Worm (Caenorhabditis elegans): Measurements from ENCODE around the gene Y43F8C.15.
"Not testable (repeated sequence)": the region's sequence is repeated elsewhere in the genome, so short reads cannot be mapped to it uniquely, and the experiment has no call there.

Y43F8C.15 gene

ce11 chrV:19710514-19710913 is at the start of gene Y43F8C.15:
Gene Y43F8C.15 (minus strand): TSS chrV:19710614.
- not testable (repeated sequence) for TF ChIP-seq fos-1, ceh-9, elt-1 (tag; optimal IDR thresholded peaks at IDR 0.05)

- TF ChIP-seq skn-1 (tag; optimal IDR thresholded peaks at IDR 0.05): no peak
- TF ChIP-seq eor-1 (tag; optimal IDR thresholded peaks at IDR 0.05): no peak
- no peak for TF ChIP-seq egl-27 (tag; optimal IDR thresholded peaks at IDR 0.05)
- TF ChIP-seq jun-1 (tag; optimal IDR thresholded peaks at IDR 0.05): no peak
- no peak for TF ChIP-seq nhr-43 (tag; optimal IDR thresholded peaks at IDR 0.05; ENCODE audit: poor library complexity, severe bottlenecking)
- TF ChIP-seq mdl-1 (tag; optimal IDR thresholded peaks at IDR 0.05): no peak
- no peak for TF ChIP-seq nhr-237 (tag; optimal IDR thresholded peaks at IDR 0.05)
- TF ChIP-seq elt-1 (tag; optimal IDR thresholded peaks at IDR 0.05): no peak
- TF ChIP-seq ceh-82 (tag; optimal IDR thresholded peaks at IDR 0.05): no peak
- no peak for TF ChIP-seq elt-2 (tag; optimal IDR thresholded peaks at IDR 0.05)
- TF ChIP-seq ama-1 (optimal IDR thresholded peaks at IDR 0.05): no peak
- TF ChIP-seq mml-1 (tag; optimal IDR thresholded peaks at IDR 0.05): no peak
- no peak for TF ChIP-seq ceh-9 (tag; optimal IDR thresholded peaks at IDR 0.05)
Observed at ce11 chrV:19759282-19759681, 48.9 kb upstream of the Y43F8C.15 start.

DNA sequence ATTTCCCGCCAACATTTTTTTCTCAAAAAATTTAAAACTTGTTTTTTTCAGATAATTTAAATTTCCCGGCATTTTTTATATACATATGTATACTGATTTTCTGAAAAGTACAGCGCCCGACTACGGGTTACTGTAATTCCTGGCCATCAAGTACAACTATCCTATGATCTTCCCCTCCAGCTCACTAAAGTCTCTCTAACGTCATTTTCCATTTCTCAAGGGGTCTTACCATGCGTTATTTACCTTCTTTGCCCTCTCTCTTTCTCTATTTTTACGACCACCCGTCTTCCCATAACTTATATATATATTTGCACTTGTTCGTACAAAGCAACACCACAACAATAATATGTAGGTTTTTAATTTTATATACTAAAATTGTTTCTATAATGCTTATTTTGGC is 45.8 kb upstream of the Y43F8C.15 start, which contains the start of gene W04E12.9:
W04E12.9 (plus strand) TSS at position 301 of the 400 bp plus-strand sequence.
- no peak for TF ChIP-seq nfya-1 (tag; optimal IDR thresholded peaks at IDR 0.05; ENCODE audit: insufficient read depth)

DNA sequence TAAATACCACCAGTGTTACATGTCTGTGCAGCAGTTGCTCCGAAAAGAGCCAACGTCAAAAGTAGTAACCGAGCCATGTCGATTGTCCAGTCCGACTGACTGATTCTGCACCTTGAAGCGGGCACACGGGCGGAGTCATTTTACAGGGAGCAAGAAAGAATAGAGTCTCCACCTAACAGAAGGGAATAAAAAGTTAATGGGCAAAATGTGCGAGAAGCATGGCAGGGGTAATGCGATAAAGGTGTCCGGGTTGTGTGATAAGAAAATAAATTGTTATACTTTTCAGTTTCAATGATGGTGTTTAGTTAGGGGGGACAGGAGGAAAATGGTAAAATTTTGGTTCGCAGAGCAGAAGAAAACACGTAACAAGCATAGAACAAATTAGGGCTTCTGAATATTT is 44.8 kb upstream of the Y43F8C.15 start, which contains the start of gene clec-50:
clec-50 (minus strand) TSS at position 109 of the 400 bp plus-strand sequence.
- no peak for TF ChIP-seq ceh-9 (tag; optimal IDR thresholded peaks at IDR 0.05)
- no peak for TF ChIP-seq skn-1 (tag; optimal IDR thresholded peaks at IDR 0.05)
- no peak for TF ChIP-seq lsy-12 (tag; optimal IDR thresholded peaks at IDR 0.05)
- TF ChIP-seq nfya-1 (tag; optimal IDR thresholded peaks at IDR 0.05; ENCODE audit: insufficient read depth): no peak
- TF ChIP-seq nhr-77 (tag; optimal IDR thresholded peaks at IDR 0.05): no peak
- TF ChIP-seq ceh-82 (tag; optimal IDR thresholded peaks at IDR 0.05): no peak
- no peak for TF ChIP-seq sea-2 (GFP tag; optimal IDR thresholded peaks at IDR 0.05)
- TF ChIP-seq nhr-23 (tag; optimal IDR thresholded peaks at IDR 0.05): no peak
- TF ChIP-seq fkh-10 (GFP tag; optimal IDR thresholded peaks at IDR 0.05): no peak
- no peak for TF ChIP-seq unc-39 (tag; optimal IDR thresholded peaks at IDR 0.05)
- TF ChIP-seq elt-2 (tag; optimal IDR thresholded peaks at IDR 0.05): peak; percentile 86
- peak; percentile 82 for TF ChIP-seq pqm-1 (tag; optimal IDR thresholded peaks at IDR 0.05)
- TF ChIP-seq lin-15B (tag; optimal IDR thresholded peaks at IDR 0.05): no peak
- no peak for TF ChIP-seq lin-39 (tag; optimal IDR thresholded peaks at IDR 0.05)

- TF ChIP-seq aly-2 (tag; optimal IDR thresholded peaks at IDR 0.05) (no peak), elt-2 (tag; optimal IDR thresholded peaks at IDR 0.05) (peak; percentile 60)
Observed at ce11 chrV:19754331-19754730, 43.9 kb upstream of the Y43F8C.15 start.

ce11 chrV:19752879-19753278 is 42.5 kb upstream of the Y43F8C.15 start:
- TF ChIP-seq daf-12 (tag; optimal IDR thresholded peaks at IDR 0.05) (no peak), nhr-12 (tag; optimal IDR thresholded peaks at IDR 0.05) (no peak)

DNA sequence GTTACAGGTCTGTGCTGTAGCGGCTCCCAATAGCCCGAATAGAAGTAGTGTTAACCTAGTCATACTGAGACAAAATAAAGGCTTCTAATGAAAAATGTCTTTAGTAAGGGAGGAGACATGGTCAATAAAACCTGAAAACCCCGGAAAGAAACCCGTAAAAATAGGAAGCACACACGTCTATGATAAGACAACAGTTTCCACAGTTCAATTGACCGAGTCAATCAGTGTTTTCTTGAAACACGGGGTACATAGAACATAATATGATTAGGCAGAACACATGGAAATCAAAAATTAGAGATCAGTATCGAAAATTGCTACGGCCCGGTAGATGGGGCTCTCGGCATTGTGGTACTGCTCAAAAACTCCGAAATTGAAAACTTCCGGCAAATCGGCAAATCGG is 40.7 kb upstream of the Y43F8C.15 start, which contains the start of gene clec-49:
clec-49 (minus strand) TSS at position 103 of the 400 bp plus-strand sequence.
- no peak for TF ChIP-seq nhr-77 (tag; optimal IDR thresholded peaks at IDR 0.05)
- no peak for TF ChIP-seq nhr-28 (tag; optimal IDR thresholded peaks at IDR 0.05)
- TF ChIP-seq elt-3 (tag; optimal IDR thresholded peaks at IDR 0.05): no peak
- peak; percentile 69 for TF ChIP-seq elt-2 (tag; optimal IDR thresholded peaks at IDR 0.05)
- TF ChIP-seq nhr-25 (tag; optimal IDR thresholded peaks at IDR 0.05): no peak
- no peak for TF ChIP-seq unc-39 (tag; optimal IDR thresholded peaks at IDR 0.05)
- TF ChIP-seq ztf-4 (tag; optimal IDR thresholded peaks at IDR 0.05): no peak
- no peak for TF ChIP-seq tbx-2 (tag; optimal IDR thresholded peaks at IDR 0.05)
- no peak for TF ChIP-seq fkh-10 (GFP tag; optimal IDR thresholded peaks at IDR 0.05)
- TF ChIP-seq lsy-12 (tag; optimal IDR thresholded peaks at IDR 0.05): no peak
- TF ChIP-seq pqm-1 (tag; optimal IDR thresholded peaks at IDR 0.05): peak; percentile 65
- no peak for TF ChIP-seq mml-1 (tag; optimal IDR thresholded peaks at IDR 0.05)
- no peak for TF ChIP-seq unc-62 (GFP tag; optimal IDR thresholded peaks at IDR 0.05)

All from whole organism, L3 larva.